Worm (Caenorhabditis elegans) whole organism, L4 larva: ENCODE measurements around the gene K07F5.7.

Source experiments
- D1046.2 ChIP-seq: fragments of 200-800 bp; sonication (Bioruptor generic); IDR thresholded peaks from 2 replicates; pipeline ENCODE4 v1.3.6; 2022; ENCODE audit warnings: missing genetic modification characterization, missing compliant biosample characterization
- F26F4.8 ChIP-seq: fragments of 200-800 bp; sonication (Bioruptor generic); conservative IDR thresholded peaks from 2 replicates; pipeline ENCODE4 v1.3.6; 2022; ENCODE audit warnings: missing genetic modification characterization, missing compliant biosample characterization
- F44E2.7 ChIP-seq: fragments of 200-800 bp; sonication (Bioruptor generic); IDR thresholded peaks from 2 replicates; pipeline ENCODE4 v2.1.2; 2022; ENCODE audit warnings: missing genetic modification characterization, missing compliant biosample characterization
- T20F7.1 ChIP-seq: fragments of 200-800 bp; sonication (Bioruptor generic); optimal IDR thresholded peaks from 2 replicates; lab custom pipeline; 2018; ENCODE audit warnings: mild to moderate bottlenecking, missing genetic modification characterization, missing compliant biosample characterization
- Y48G9A.11 ChIP-seq: fragments of 200-800 bp; sonication (Bioruptor generic); IDR thresholded peaks from 2 replicates; pipeline ENCODE4 v1.3.6; 2022; ENCODE audit warnings: missing genetic modification reagents, missing genetic modification characterization, missing compliant biosample characterization
- Y75B8A.6 ChIP-seq: fragments of 200-800 bp; sonication (Bioruptor generic); IDR thresholded peaks from 2 replicates; pipeline ENCODE4 v1.3.6; 2022; ENCODE audit warnings: missing genetic modification reagents, missing genetic modification characterization, missing compliant biosample characterization
- ama-1 ChIP-seq: fragments of 150-350 bp; optimal IDR thresholded peaks from 2 replicates; lab custom pipeline; 2014; ENCODE audit warnings: inconsistent platforms, mixed read lengths
- ceh-32 ChIP-seq: sonication (generic microtip); optimal IDR thresholded peaks from 2 replicates; lab custom pipeline; 2016; ENCODE audit warnings: mild to moderate bottlenecking, missing genetic modification characterization, missing compliant biosample characterization; ENCODE audit not compliant: poor library complexity
- ctbp-1 ChIP-seq: fragments of 200-800 bp; sonication (Bioruptor generic); IDR thresholded peaks from 2 replicates; pipeline ENCODE4 v1.3.6; 2022; ENCODE audit warnings: missing genetic modification reagents, missing genetic modification characterization, missing compliant biosample characterization
- daf-16 ChIP-seq, 3 experiments: sonication (generic microtip); optimal IDR thresholded peaks; 2 replicates each; lab custom pipeline; 2016 to 2017; ENCODE audit warnings: missing genetic modification characterization in 3 of 3, missing genetic modification reagents in 3 of 3, mild to moderate bottlenecking in 2 of 3, missing compliant biosample characterization in 2 of 3, missing biosample characterization in 1 of 3, moderate library complexity in 1 of 3
- dmd-6 ChIP-seq: fragments of 200-800 bp; sonication (Bioruptor generic); IDR thresholded peaks from 2 replicates; pipeline ENCODE4 v1.3.6; 2022; ENCODE audit warnings: missing genetic modification reagents, missing genetic modification characterization, missing compliant biosample characterization
- dmd-9 ChIP-seq: fragments of 200-800 bp; sonication (Bioruptor generic); IDR thresholded peaks from 2 replicates; pipeline ENCODE4 v1.3.6; 2022; ENCODE audit warnings: missing genetic modification reagents, missing genetic modification characterization, missing compliant biosample characterization
- dpl-1 ChIP-seq: fragments of 150-350 bp; optimal IDR thresholded peaks from 2 replicates; lab custom pipeline; 2014; ENCODE audit warnings: missing biosample characterization, missing genetic modification reagents, missing genetic modification characterization
- duxl-1 ChIP-seq: sonication (generic microtip); optimal IDR thresholded peaks from 2 replicates; lab custom pipeline; 2016; ENCODE audit warnings: mild to moderate bottlenecking, missing genetic modification characterization, moderate library complexity, missing compliant biosample characterization; ENCODE audit not compliant: poor library complexity
- fkh-10 ChIP-seq: fragments of 150-350 bp; optimal IDR thresholded peaks from 2 replicates; lab custom pipeline; 2014; ENCODE audit warnings: missing biosample characterization, missing genetic modification reagents, missing genetic modification characterization
- fos-1 ChIP-seq: fragments of 150-350 bp; optimal IDR thresholded peaks from 2 replicates; lab custom pipeline; 2014; ENCODE audit warnings: missing biosample characterization, missing genetic modification characterization
- gei-8 ChIP-seq: fragments of 200-800 bp; sonication (Bioruptor generic); optimal IDR thresholded peaks from 2 replicates; lab custom pipeline; 2018; ENCODE audit warnings: mild to moderate bottlenecking, missing genetic modification characterization, missing compliant biosample characterization
- hif-1 ChIP-seq, 2 experiments: sonication (generic microtip); optimal IDR thresholded peaks; 2 replicates each; lab custom pipeline; 2016 to 2017; ENCODE audit warnings: missing compliant biosample characterization in 2 of 2, missing genetic modification characterization in 2 of 2, missing genetic modification reagents in 2 of 2, missing genotype in 2 of 2, mild to moderate bottlenecking in 1 of 2
- hlh-11 ChIP-seq: fragments of 200-800 bp; sonication (Bioruptor generic); optimal IDR thresholded peaks from 2 replicates; lab custom pipeline; 2018; ENCODE audit warnings: mild to moderate bottlenecking, missing genetic modification characterization, missing compliant biosample characterization
- hmg-1.1 ChIP-seq: fragments of 200-800 bp; sonication (Bioruptor generic); IDR thresholded peaks from 2 replicates; pipeline ENCODE4 v1.3.6; 2022; ENCODE audit warnings: missing genetic modification reagents, missing genetic modification characterization, missing compliant biosample characterization
- lim-7 ChIP-seq: fragments of 200-800 bp; sonication (Bioruptor generic); IDR thresholded peaks from 2 replicates; pipeline ENCODE4 v1.3.6; 2022; ENCODE audit warnings: missing genetic modification characterization, missing compliant biosample characterization
- lin-38 ChIP-seq: fragments of 200-800 bp; sonication (Bioruptor generic); IDR thresholded peaks from 2 replicates; pipeline ENCODE4 v1.3.6; 2022; ENCODE audit warnings: missing genetic modification reagents, missing genetic modification characterization, missing compliant biosample characterization
- lin-39 ChIP-seq: fragments of 150-350 bp; optimal IDR thresholded peaks from 2 replicates; lab custom pipeline; 2014; ENCODE audit warnings: missing biosample characterization, missing genetic modification reagents, missing genetic modification characterization
- lsy-2 ChIP-seq, 2 experiments: fragments of 150-350 bp in 1 of 2; sonication (generic microtip) in 1 of 2; optimal IDR thresholded peaks; 2 replicates each; lab custom pipeline; 2014 to 2017; ENCODE audit warnings: missing biosample characterization in 2 of 2, missing genetic modification characterization in 2 of 2
- madf-5 ChIP-seq, 2 experiments: fragments of 200-800 bp; sonication (Bioruptor generic); IDR thresholded peaks; 2 replicates each; pipeline ENCODE4 v1.3.6; 2022; ENCODE audit warnings: missing compliant biosample characterization in 2 of 2, missing genetic modification characterization in 2 of 2
- mdt-29 ChIP-seq: fragments of 200-800 bp; sonication (Bioruptor generic); IDR thresholded peaks from 2 replicates; pipeline ENCODE4 v1.3.6; 2022; ENCODE audit warnings: missing genetic modification reagents, missing genetic modification characterization, missing compliant biosample characterization
- mep-1 ChIP-seq: fragments of 150-350 bp; sonication (generic microtip); optimal IDR thresholded peaks from 3 replicates; lab custom pipeline; 2014; ENCODE audit warnings: missing biosample characterization, missing genetic modification characterization
- mes-2 ChIP-seq: sonication (generic microtip); optimal IDR thresholded peaks from 2 replicates; lab custom pipeline; 2016; ENCODE audit warnings: missing genotype, mild to moderate bottlenecking, missing genetic modification characterization, missing compliant biosample characterization; ENCODE audit not compliant: poor library complexity, severe bottlenecking
- mxl-2 ChIP-seq: fragments of 200-800 bp; sonication (Bioruptor generic); conservative IDR thresholded peaks from 2 replicates; pipeline ENCODE4 v1.3.6; 2022; ENCODE audit warnings: missing genetic modification reagents, missing genetic modification characterization, missing compliant biosample characterization
- mxl-3 ChIP-seq: fragments of 200-800 bp; sonication (Bioruptor generic); optimal IDR thresholded peaks from 2 replicates; lab custom pipeline; 2018; ENCODE audit warnings: mild to moderate bottlenecking, missing genetic modification characterization, missing compliant biosample characterization
- nhr-10 ChIP-seq: fragments of 150-350 bp; optimal IDR thresholded peaks from 2 replicates; lab custom pipeline; 2014; ENCODE audit warnings: missing biosample characterization, missing genetic modification characterization
- nhr-102 ChIP-seq: sonication (generic microtip); optimal IDR thresholded peaks from 2 replicates; lab custom pipeline; 2016; ENCODE audit warnings: mild to moderate bottlenecking, missing genetic modification characterization, moderate library complexity, missing compliant biosample characterization
- nhr-237 ChIP-seq: sonication (generic microtip); optimal IDR thresholded peaks from 2 replicates; lab custom pipeline; 2017; ENCODE audit warnings: missing biosample characterization, missing genetic modification characterization
- nhr-28 ChIP-seq: fragments of 150-350 bp; optimal IDR thresholded peaks from 2 replicates; lab custom pipeline; 2014; ENCODE audit warnings: missing biosample characterization, missing genetic modification characterization
- nhr-6 ChIP-seq: fragments of 150-350 bp; optimal IDR thresholded peaks from 2 replicates; lab custom pipeline; 2014; ENCODE audit warnings: missing biosample characterization, missing genetic modification characterization
- nhr-77 ChIP-seq: fragments of 150-350 bp; optimal IDR thresholded peaks from 2 replicates; lab custom pipeline; 2014; ENCODE audit warnings: missing biosample characterization, missing genetic modification characterization
- php-3 ChIP-seq: fragments of 200-800 bp; sonication (Bioruptor generic); IDR thresholded peaks from 2 replicates; pipeline ENCODE4 v1.3.6; 2022; ENCODE audit warnings: missing genetic modification reagents, missing genetic modification characterization, missing compliant biosample characterization
- pqm-1 ChIP-seq: sonication (generic microtip); optimal IDR thresholded peaks from 2 replicates; lab custom pipeline; 2017; ENCODE audit warnings: missing biosample characterization, missing genetic modification characterization
- snpc-1.2 ChIP-seq: fragments of 200-800 bp; sonication (Bioruptor generic); IDR thresholded peaks from 2 replicates; pipeline ENCODE4 v1.3.6; 2022; ENCODE audit warnings: missing genetic modification reagents, missing genetic modification characterization, missing compliant biosample characterization
- snpc-4 ChIP-seq: fragments of 150-350 bp; optimal IDR thresholded peaks from 2 replicates; lab custom pipeline; 2014; ENCODE audit warnings: missing biosample characterization, missing genetic modification characterization
- spr-1 ChIP-seq: sonication (generic microtip); optimal IDR thresholded peaks from 2 replicates; lab custom pipeline; 2016; ENCODE audit warnings: mild to moderate bottlenecking, missing genetic modification characterization, missing compliant biosample characterization
- unc-130 ChIP-seq: sonication (generic microtip); optimal IDR thresholded peaks from 2 replicates; lab custom pipeline; 2016; ENCODE audit warnings: missing genetic modification reagents, missing genetic modification characterization, missing compliant biosample characterization
- zfp-2 ChIP-seq: sonication (generic microtip); optimal IDR thresholded peaks from 2 replicates; lab custom pipeline; 2016; ENCODE audit warnings: mild to moderate bottlenecking, missing genetic modification characterization, missing compliant biosample characterization
- zfp-3 ChIP-seq: fragments of 200-800 bp; sonication (Bioruptor generic); conservative IDR thresholded peaks from 2 replicates; pipeline ENCODE4 v1.3.6; 2022; ENCODE audit warnings: missing genetic modification reagents, missing genetic modification characterization, missing compliant biosample characterization
- zip-2 ChIP-seq: fragments of 150-350 bp; optimal IDR thresholded peaks from 2 replicates; lab custom pipeline; 2014; ENCODE audit warnings: missing biosample characterization, missing genetic modification characterization

The K07F5.7 gene

ce11 chrIV:9884257-9884656 is 36.3 kb upstream of the K07F5.7 start, which contains the start of the genes prp-18 and mccc-1:
prp-18 (minus strand) TSS chrIV:9884383.
mccc-1 (plus strand) TSS chrIV:9884570.
- TF ChIP-seq mxl-3 (no peak), lin-38 (GFP tag; lab: Robert Waterston, UW) (peak; percentile 94), F44E2.7 (GFP tag; lab: Robert Waterston, UW) (no peak), madf-5 (GFP tag; IDR thresholded peaks at IDR 0.05; lab: Robert Waterston, UW) (0 out of 4 replicates have a peak, but pooled peaks of 1 of the 2 experiments have one; percentile 14), unc-130 (GFP tag; lab: Kevin White, UChicago) (peak; percentile 64), T20F7.1 (GFP tag; lab: Kevin White, UChicago) (peak; percentile 48), nhr-77 (tag; lab: Kevin White, UChicago) (peak; percentile 34), nhr-28 (tag; lab: Kevin White, UChicago) (peak; percentile 4), hlh-11 (tag; lab: Kevin White, UChicago) (peak; percentile 3), mes-2 (tag; lab: Kevin White, UChicago) (peak; percentile 72), lin-39 (tag; lab: Kevin White, UChicago) (no peak), snpc-1.2 (GFP tag; lab: Robert Waterston, UW) (0 out of 2 replicates have a peak, but pooled peaks have one; percentile 24), dpl-1 (peak; percentile 61), nhr-6 (tag; lab: Kevin White, UChicago) (peak; percentile 57), mep-1 (no peak)
- TF ChIP-seq, all 104 proteins: peak for 11

ce11 chrIV:9878893-9879379 is 31.0 kb upstream of the K07F5.7 start, which contains the start of gene nhr-4:
nhr-4 (plus strand) TSS chrIV:9879329.
- TF ChIP-seq fkh-10 (GFP tag; lab: Kevin White, UChicago) (no peak), Y75B8A.6 (no peak), lim-7 (GFP tag; lab: Robert Waterston, UW) (no peak), unc-130 (GFP tag; lab: Kevin White, UChicago) (no peak), spr-1 (tag; lab: Kevin White, UChicago) (no peak), pqm-1 (tag; lab: Kevin White, UChicago) (no peak), nhr-237 (no peak), zfp-3 (GFP tag; lab: Robert Waterston, UW) (no peak), snpc-4 (tag; lab: Kevin White, UChicago) (no peak), mxl-2 (GFP tag; lab: Robert Waterston, UW) (no peak)

- TF ChIP-seq hmg-1.1 (no peak), spr-1 (tag; lab: Kevin White, UChicago) (no peak), snpc-4 (tag; lab: Kevin White, UChicago) (no peak), ceh-32 (no peak), zfp-2 (no peak), zip-2 (tag; lab: Kevin White, UChicago) (no peak), F26F4.8 (GFP tag; lab: Robert Waterston, UW) (no peak), hif-1 (tag; optimal IDR thresholded peaks at IDR 0.05; lab: Kevin White, UChicago) (no peak), Y48G9A.11 (no peak), snpc-1.2 (GFP tag; lab: Robert Waterston, UW) (no peak), dmd-9 (GFP tag; lab: Robert Waterston, UW) (no peak), ctbp-1 (GFP tag; lab: Robert Waterston, UW) (no peak), T20F7.1 (GFP tag; lab: Kevin White, UChicago) (peak; percentile 44), dmd-6 (GFP tag; lab: Robert Waterston, UW) (peak; percentile 92), fos-1 (no peak), ama-1 (no peak), daf-16 (GFP tag; optimal IDR thresholded peaks at IDR 0.05; lab: Kevin White, UChicago) (no peak), daf-16 (tag; optimal IDR thresholded peaks at IDR 0.05; lab: Kevin White, UChicago) (peak; percentile 88), lsy-2 (tag; optimal IDR thresholded peaks at IDR 0.05; lab: Kevin White, UChicago) (peak in 1 of 2 experiments; percentile 60), gei-8 (GFP tag; lab: Kevin White, UChicago) (no peak), D1046.2 (GFP tag; lab: Robert Waterston, UW) (no peak), mdt-29 (GFP tag; lab: Robert Waterston, UW) (no peak), lim-7 (GFP tag; lab: Robert Waterston, UW) (no peak), nhr-102 (tag; lab: Kevin White, UChicago) (no peak), mep-1 (peak; percentile 50), madf-5 (GFP tag; IDR thresholded peaks at IDR 0.05; lab: Robert Waterston, UW) (no peak), duxl-1 (tag; lab: Kevin White, UChicago) (no peak), php-3 (GFP tag; lab: Robert Waterston, UW) (0 out of 2 replicates have a peak, but pooled peaks have one; percentile 20), nhr-10 (tag; lab: Kevin White, UChicago) (no peak), F44E2.7 (GFP tag; lab: Robert Waterston, UW) (no peak)
Observed at ce11 chrIV:9875646-9876045, 27.7 kb upstream of the K07F5.7 start.
